Worm (Caenorhabditis elegans) whole organism, mixed stage, embryonic: ENCODE data around the gene fmo-5.

Experiments
- blmp-1 ChIP-seq: fragments of 150-350 bp; optimal IDR thresholded peaks from 2 replicates; lab custom pipeline; 2014; ENCODE audit warnings: missing biosample characterization, missing genetic modification characterization
- sptf-1 ChIP-seq: sonication (generic microtip); optimal IDR thresholded peaks from 2 replicates; lab custom pipeline; 2017; ENCODE audit warnings: mild to moderate bottlenecking, missing genetic modification characterization, moderate library complexity, missing compliant biosample characterization

ce11 chrV:878567-878966 is 24.9 kb downstream of the fmo-5 start, which contains the start of gene T02B11.8:
- no peak for TF ChIP-seq blmp-1
- no peak for TF ChIP-seq sptf-1
